Fruit fly (Drosophila melanogaster) whole organism: ENCODE measurements around the gene Bet5.

Experiments used
- CG8478 ChIP-seq: fragments of >200 bp; optimal IDR thresholded peaks from 2 replicates; lab custom pipeline; 2018; ENCODE audit warnings: inconsistent platforms
- Dll ChIP-seq: fragments of >200 bp; optimal IDR thresholded peaks from 2 replicates; lab custom pipeline; 2017
- EcR ChIP-seq, 2 experiments: fragments of >200 bp; optimal IDR thresholded peaks; 2 replicates each; lab custom pipeline; 2017; ENCODE audit warnings: missing biosample characterization in 2 of 2, missing genetic modification characterization in 2 of 2, missing genetic modification reagents in 2 of 2
- pan ChIP-seq: fragments of >200 bp; optimal IDR thresholded peaks from 2 replicates; lab custom pipeline; 2017
- psq ChIP-seq: fragments of >200 bp; optimal IDR thresholded peaks from 2 replicates; lab custom pipeline; 2017
- usp ChIP-seq: fragments of >200 bp; optimal IDR thresholded peaks from 2 replicates; lab custom pipeline; 2017; ENCODE audit warnings: missing biosample characterization, missing genetic modification characterization, mixed read lengths

dm6 chr3R:30174160-30175002 lies 5.7 kb upstream of the Bet5 start, which contains the start of gene Mlc2:
- no peak for TF ChIP-seq psq (lab: Kevin White, UChicago)
- TF ChIP-seq CG8478 (lab: Kevin White, UChicago): no peak
- no peak for TF ChIP-seq EcR (GFP tag; optimal IDR thresholded peaks at IDR 0.05; lab: Kevin White, UChicago)
- no peak for TF ChIP-seq usp (GFP tag; lab: Kevin White, UChicago)
- TF ChIP-seq pan: no peak
- TF ChIP-seq Dll: no peak
